Worm (Caenorhabditis elegans) whole organism, mixed stage, embryonic: ENCODE data around the gene scly-1.

Experiments
- blmp-1 ChIP-seq: fragments of 150-350 bp; optimal IDR thresholded peaks from 2 replicates; lab custom pipeline; 2014; ENCODE audit warnings: missing biosample characterization, missing genetic modification characterization
- ztf-11 ChIP-seq: fragments of 150-350 bp; optimal IDR thresholded peaks from 2 replicates; lab custom pipeline; 2014; ENCODE audit warnings: missing biosample characterization, missing genetic modification characterization

DNA sequence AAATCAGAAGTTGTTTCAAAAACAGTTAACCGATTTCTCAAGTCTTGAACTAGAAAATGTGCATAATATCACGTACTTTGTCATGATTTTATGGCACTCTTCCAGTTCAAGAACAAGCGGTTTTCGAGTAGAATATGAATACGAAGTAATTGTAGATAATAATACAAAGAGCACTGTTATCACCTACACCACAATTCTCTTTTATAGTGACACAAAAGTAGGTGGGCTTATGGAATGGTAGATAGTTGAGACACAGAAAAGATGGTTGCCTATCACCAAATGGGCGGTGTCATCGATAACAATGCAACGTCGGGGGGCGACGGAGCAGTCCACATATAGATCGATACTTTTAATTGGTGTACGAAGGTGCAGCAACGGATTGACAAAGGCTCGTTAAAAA is 47.8 kb upstream of the scly-1 start:
- no peak for TF ChIP-seq blmp-1 (tag; lab: Kevin White, UChicago)
- TF ChIP-seq ztf-11 (tag; lab: Kevin White, UChicago), result no peak
